Worm (Caenorhabditis elegans): Measurements from ENCODE around the gene ZK546.2.

DNA sequence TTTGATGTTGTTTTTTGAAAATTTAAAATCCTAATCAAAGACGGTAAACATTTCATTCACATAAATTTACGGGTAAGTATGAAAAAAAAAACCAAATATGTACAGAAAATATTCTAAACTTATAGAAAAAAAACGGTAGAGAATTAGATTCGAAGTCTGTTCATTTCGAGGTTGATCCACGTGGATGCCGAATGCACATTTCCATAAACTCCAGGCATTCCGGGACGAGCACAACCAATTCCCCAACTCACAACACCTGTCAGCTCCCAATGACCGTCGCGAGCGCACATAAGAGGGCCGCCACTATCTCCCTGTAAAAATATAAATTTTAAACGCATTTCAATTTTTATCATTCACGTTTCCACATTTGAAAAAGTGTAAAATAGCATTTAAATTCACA lies 2.3 kb downstream of the ZK546.2 start:
- TF ChIP-seq snpc-4 (tag; optimal IDR thresholded peaks at IDR 0.05) (no peak), blmp-1 (tag; optimal IDR thresholded peaks at IDR 0.05) (no peak), nhr-28 (tag; optimal IDR thresholded peaks at IDR 0.05) (no peak), unc-39 (tag; optimal IDR thresholded peaks at IDR 0.05) (no peak), elt-3 (tag; optimal IDR thresholded peaks at IDR 0.05) (no peak)

Data from whole organism, mixed stage, embryonic.